Fruit fly (Drosophila melanogaster): Measurements from ENCODE around the gene ND-B8.

ND-B8 gene

DNA sequence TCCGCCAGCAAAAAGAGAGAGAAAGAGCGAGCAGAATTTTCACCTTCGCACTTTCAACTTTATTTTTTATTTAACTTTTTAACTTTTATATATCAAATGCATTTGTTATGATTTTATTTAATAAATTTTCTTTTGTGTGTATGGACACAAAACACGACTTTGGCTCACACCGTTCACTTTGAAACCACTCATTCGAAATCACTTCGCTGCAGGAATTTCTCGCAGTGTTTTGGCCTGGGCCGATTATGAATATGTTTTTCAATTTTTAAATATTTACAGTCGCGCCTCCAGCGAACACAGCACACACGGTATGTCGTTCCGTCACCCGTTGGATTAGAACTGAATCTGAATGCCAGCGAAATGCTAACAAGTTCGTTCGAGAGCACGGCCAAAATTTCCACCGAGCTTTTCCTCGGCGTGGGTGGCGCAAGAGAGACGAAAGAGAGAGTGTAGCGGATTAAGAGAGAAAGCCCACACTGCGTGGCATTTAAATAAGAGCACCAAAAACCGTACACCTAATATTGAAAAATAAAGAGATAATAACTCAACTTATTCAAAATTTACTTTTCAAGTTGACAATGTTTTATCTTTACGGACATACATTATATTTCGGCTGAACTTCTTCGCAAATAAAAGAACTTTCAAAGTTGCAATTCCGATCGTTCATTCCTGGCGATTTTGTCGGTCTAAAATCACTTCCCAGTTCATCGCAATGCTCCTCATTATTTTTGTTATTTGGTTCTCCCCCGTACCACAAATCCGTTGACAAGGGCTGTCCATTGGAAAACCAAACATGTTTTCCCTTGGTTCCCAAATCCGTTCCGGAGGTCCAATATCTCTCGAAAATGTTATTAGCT, 13.3 kb upstream of the ND-B8 start, which contains the start of gene CG15431 (continued):
- TF ChIP-seq grn (GFP tag; optimal IDR thresholded peaks at IDR 0.05) (no peak), Hr39 (optimal IDR thresholded peaks at IDR 0.05) (no peak), CG18599 (GFP tag; optimal IDR thresholded peaks at IDR 0.05) (peak; percentile 85), Dbx (GFP tag; IDR thresholded peaks at IDR 0.05) (peak; percentile 77; the same call in 2 of the 3 replicates), CG2116 (GFP tag; optimal IDR thresholded peaks at IDR 0.05) (peak; percentile 13), rib (GFP tag; IDR thresholded peaks at IDR 0.05) (peak; percentile 65), CG32767 (GFP tag; IDR thresholded peaks at IDR 0.05) (peak; percentile 58), Dip3 (GFP tag; optimal IDR thresholded peaks at IDR 0.05) (no peak), jumu (GFP tag; optimal IDR thresholded peaks at IDR 0.05) (no peak), Optix (GFP tag; IDR thresholded peaks at IDR 0.05) (0 out of 3 replicates have a peak, but pooled peaks have one; percentile 50), CG10979 (tag; optimal IDR thresholded peaks at IDR 0.05) (peak; percentile 28), CG15011 (GFP tag; optimal IDR thresholded peaks at IDR 0.05) (no peak), Max (GFP tag; optimal IDR thresholded peaks at IDR 0.05) (peak; percentile 53), crol (GFP tag; IDR thresholded peaks at IDR 0.05) (no peak), CTCF (GFP tag; optimal IDR thresholded peaks at IDR 0.05) (no peak), hb (GFP tag; IDR thresholded peaks at IDR 0.05; ENCODE audit: partially characterized antibody) (no peak), NfI (GFP tag; optimal IDR thresholded peaks at IDR 0.05) (peak; percentile 67), vfl (GFP tag; optimal IDR thresholded peaks at IDR 0.05) (peak; percentile 21), CG6813 (GFP tag; optimal IDR thresholded peaks at IDR 0.05) (peak; percentile 66), schlank (tag; optimal IDR thresholded peaks at IDR 0.05) (no peak), CG13287 (GFP tag; IDR thresholded peaks at IDR 0.05; ENCODE audit: partially characterized antibody) (0 out of 2 replicates have a peak, but pooled peaks have one; percentile 15), CG9727 (GFP tag; optimal IDR thresholded peaks at IDR 0.05) (peak; percentile 44), Tbp (GFP tag; optimal IDR thresholded peaks at IDR 0.05) (no peak), CG4730 (GFP tag; IDR thresholded peaks at IDR 0.05) (no peak), exex (tag; optimal IDR thresholded peaks at IDR 0.05) (no peak), tap (tag; optimal IDR thresholded peaks at IDR 0.05) (peak; percentile 24), CG10321 (GFP tag; IDR thresholded peaks at IDR 0.05) (0 out of 2 replicates have a peak, but pooled peaks have one; percentile 41), NFAT (GFP tag; IDR thresholded peaks at IDR 0.05) (peak; percentile 49), Dll (GFP tag; IDR thresholded peaks at IDR 0.05; ENCODE audit: partially characterized antibody) (no peak), fd3F (GFP tag; optimal IDR thresholded peaks at IDR 0.05) (peak; percentile 49), CG5180 (GFP tag; optimal IDR thresholded peaks at IDR 0.05) (peak; percentile 59), gem (tag; optimal IDR thresholded peaks at IDR 0.05) (peak; percentile 69), ttk (GFP tag; IDR thresholded peaks at IDR 0.05) (peak; percentile 57), gro (GFP tag; optimal IDR thresholded peaks at IDR 0.05) (peak; percentile 42), CG14860 (GFP tag; IDR thresholded peaks at IDR 0.05; ENCODE audit: partially characterized antibody) (no peak), Taf1 (GFP tag; IDR thresholded peaks at IDR 0.05) (peak; percentile 46; the same call in 1 of the 2 replicates), pita (GFP tag; optimal IDR thresholded peaks at IDR 0.05) (no peak), CG4360 (GFP tag; IDR thresholded peaks at IDR 0.05) (no peak), Ada2b (GFP tag; IDR thresholded peaks at IDR 0.05) (peak; percentile 55; the same call in 1 of the 2 replicates), ewg (GFP tag; optimal IDR thresholded peaks at IDR 0.05) (peak; percentile 65), CG11247 (GFP tag; IDR thresholded peaks at IDR 0.05) (peak; percentile 58), Side (GFP tag; optimal IDR thresholded peaks at IDR 0.05) (no peak), tll (GFP tag; optimal IDR thresholded peaks at IDR 0.05) (no peak), eve (GFP tag; optimal IDR thresholded peaks at IDR 0.05) (no peak), CG17568 (GFP tag; optimal IDR thresholded peaks at IDR 0.05) (no peak), nmo (GFP tag; optimal IDR thresholded peaks at IDR 0.05) (peak; percentile 31), tx (GFP tag; optimal IDR thresholded peaks at IDR 0.05) (no peak), Adf1 (GFP tag; IDR thresholded peaks at IDR 0.05) (peak; percentile 42; the same call in 1 of the 2 replicates), CG2678 (tag; optimal IDR thresholded peaks at IDR 0.05) (peak; percentile 69)
